Fruit fly (Drosophila melanogaster) whole organism, adult: ENCODE data around the gene Cyp12a4.

Experiments
- CG7045 ChIP-seq: fragments of 200-800 bp; sonication (Bioruptor generic); optimal IDR thresholded peaks from 2 replicates; lab custom pipeline; 2017; ENCODE audit warnings: missing biosample characterization, mild to moderate bottlenecking, missing genetic modification characterization
- CG7101 ChIP-seq: fragments of 200-800 bp; sonication (Bioruptor generic); optimal IDR thresholded peaks from 2 replicates; lab custom pipeline; 2018; ENCODE audit warnings: missing biosample characterization, mild to moderate bottlenecking, missing genetic modification characterization, moderate library complexity
- Mnt ChIP-seq: fragments of 200-800 bp; sonication (Bioruptor generic); optimal IDR thresholded peaks from 2 replicates; lab custom pipeline; 2016; ENCODE audit warnings: missing biosample characterization, mild to moderate bottlenecking, missing genetic modification characterization

DNA sequence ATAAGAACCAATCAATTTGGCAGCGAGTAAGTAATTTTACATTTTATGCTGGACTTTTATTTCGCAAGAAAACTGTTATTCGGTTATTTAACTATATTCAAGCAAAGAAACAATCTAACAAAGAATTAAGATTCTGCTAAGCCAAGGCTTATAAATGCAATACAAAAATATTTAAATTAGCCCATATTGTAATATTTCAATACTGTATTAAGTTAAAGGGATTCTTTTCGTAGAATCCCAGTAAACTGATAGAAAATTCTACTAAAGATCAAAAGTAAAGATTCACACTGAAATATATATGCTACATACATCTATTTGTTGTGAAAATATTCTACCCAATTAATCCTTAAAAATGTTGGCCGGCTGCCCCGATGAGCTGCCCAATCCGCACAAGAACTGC is 41.7 kb downstream of the Cyp12a4 start, which contains the start of gene CG14282:
- TF ChIP-seq CG7045 (GFP tag; lab: Kevin White, UChicago) (no peak), Mnt (GFP tag; lab: Kevin White, UChicago) (no peak), CG7101 (tag; lab: Kevin White, UChicago) (no peak)
